Fruit fly (Drosophila melanogaster) S2 (cell line): Measurements from ENCODE around the gene ATPsynbetaL.

Experiments
- CG8478 ChIP-seq: fragments of >200 bp; optimal IDR thresholded peaks from 2 replicates; lab custom pipeline; 2018
- CTCF ChIP-seq, 2 experiments: fragments of >200 bp; optimal IDR thresholded peaks; 2 replicates each; lab custom pipeline; 2018

- TF ChIP-seq CG8478 (no peak), CTCF (optimal IDR thresholded peaks at IDR 0.05; lab: Kevin White, UChicago) (no peak)
Measured at dm6 chr3L:16145931-16146538, 48.4 kb downstream of the ATPsynbetaL start.
